Worm (Caenorhabditis elegans) whole organism, young adult: ENCODE measurements around the gene nhr-260.

Source experiments
- Y53G8AR.9 ChIP-seq: fragments of 200-800 bp; sonication (Bioruptor generic); conservative IDR thresholded peaks from 2 replicates; pipeline ENCODE4 v1.3.6; 2022; ENCODE audit warnings: missing genetic modification reagents, missing genetic modification characterization, missing compliant biosample characterization
- attf-3 ChIP-seq: fragments of 200-800 bp; sonication (Bioruptor generic); conservative IDR thresholded peaks from 2 replicates; pipeline ENCODE4 v1.3.6; 2022; ENCODE audit warnings: missing genetic modification reagents, missing genetic modification characterization, missing compliant biosample characterization
- him-1 ChIP-seq: sonication (generic microtip); optimal IDR thresholded peaks from 2 replicates; lab custom pipeline; 2016; ENCODE audit warnings: missing genotype, missing genetic modification reagents, missing genetic modification characterization, missing compliant biosample characterization
- unc-130 ChIP-seq: sonication (generic microtip); optimal IDR thresholded peaks from 2 replicates; lab custom pipeline; 2016; ENCODE audit warnings: missing genetic modification reagents, missing genetic modification characterization, missing compliant biosample characterization

DNA sequence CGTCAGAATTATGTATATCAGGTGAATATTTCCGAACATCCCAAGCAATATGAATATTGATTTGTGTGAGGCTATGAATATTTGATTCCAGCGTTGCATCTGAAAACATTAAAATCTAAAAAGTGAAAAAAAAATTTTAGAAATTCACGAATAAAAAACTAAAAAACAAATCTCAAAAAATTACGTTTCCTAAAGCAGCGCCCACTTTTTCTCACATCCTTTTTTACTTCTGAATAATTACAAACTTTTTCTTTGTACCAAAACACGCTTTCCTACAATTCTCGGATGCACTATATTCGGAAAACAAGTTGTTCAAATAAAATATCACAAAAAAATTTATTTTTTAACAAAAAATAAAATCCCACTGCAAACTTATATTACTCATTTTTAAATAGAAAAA, 41.6 kb upstream of the nhr-260 start, which contains the start of gene srsx-8:
- TF ChIP-seq unc-130 (GFP tag; lab: Kevin White, UChicago) (no peak), him-1 (tag; lab: Kevin White, UChicago) (no peak), attf-3 (no peak), Y53G8AR.9 (no peak)
